Fruit fly (Drosophila melanogaster) whole organism: Measurements from ENCODE around the gene fy.

Experiments used
- Dll ChIP-seq: fragments of >200 bp; optimal IDR thresholded peaks from 2 replicates; lab custom pipeline; 2017
- psq ChIP-seq: fragments of >200 bp; optimal IDR thresholded peaks from 2 replicates; lab custom pipeline; 2017
- usp ChIP-seq: fragments of >200 bp; optimal IDR thresholded peaks from 2 replicates; lab custom pipeline; 2017; ENCODE audit warnings: missing biosample characterization, missing genetic modification characterization, mixed read lengths

DNA sequence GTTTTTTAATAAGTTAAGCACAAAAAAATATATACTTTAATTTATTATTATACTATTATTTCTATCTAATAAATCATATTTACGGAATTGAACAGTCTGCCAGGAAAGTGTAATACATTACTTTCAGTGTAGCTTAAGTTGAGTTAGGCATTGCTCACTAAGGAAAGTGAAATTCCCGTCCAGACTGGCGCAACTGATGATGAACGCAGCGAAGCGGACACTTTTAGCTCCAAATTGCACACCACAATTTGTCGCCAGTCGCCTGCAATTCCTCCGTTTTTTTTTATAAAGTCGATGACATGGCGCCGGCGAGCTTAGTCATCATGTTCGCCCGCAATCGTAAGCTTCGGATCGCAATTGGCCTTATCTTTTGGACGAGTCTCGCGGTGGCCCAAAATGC is 4.4 kb downstream of the fy start, which contains the start of gene CG13386:
- TF ChIP-seq usp (GFP tag; lab: Kevin White, UChicago) (no peak), Dll (lab: Kevin White, UChicago) (no peak), psq (lab: Kevin White, UChicago) (no peak)
